Worm (Caenorhabditis elegans): Measurements from ENCODE around the gene hmgs-1.

hmgs-1 gene

DNA sequence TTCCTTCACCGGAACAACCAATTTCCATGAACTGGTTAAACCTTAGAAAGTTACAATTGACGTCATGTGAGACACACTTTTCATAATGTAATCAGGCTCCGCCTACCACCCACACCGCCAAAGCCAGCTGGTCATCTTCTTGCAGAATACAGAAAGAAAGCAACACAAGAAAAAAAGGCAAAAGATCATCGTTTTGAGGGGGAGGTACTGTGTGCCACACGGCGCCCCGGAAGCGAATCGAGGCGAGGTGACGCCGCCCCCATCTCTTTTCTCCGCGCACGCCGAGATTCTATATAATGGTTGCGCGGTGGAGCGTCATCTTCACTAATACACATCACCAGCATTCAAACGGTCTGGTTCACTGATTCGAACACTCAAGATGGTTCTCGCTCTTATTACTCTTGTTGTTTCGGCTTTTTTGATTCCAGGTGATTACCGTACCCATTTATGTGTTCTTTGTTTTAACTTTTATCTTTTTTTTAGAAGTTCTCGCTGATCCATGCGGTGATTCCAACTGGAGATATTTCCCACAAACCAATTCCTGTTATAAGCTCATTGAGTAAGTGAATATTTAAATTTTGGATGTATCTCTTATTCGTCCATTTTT is 15.5 kb upstream of the hmgs-1 start, which contains the start of gene clec-1:
clec-1 (plus strand) TSS at position 320 of the 607 bp plus-strand sequence.
- no peak for TF ChIP-seq elt-1 (tag; optimal IDR thresholded peaks at IDR 0.05)
- no peak for TF ChIP-seq peb-1 (tag; optimal IDR thresholded peaks at IDR 0.05)
- TF ChIP-seq ama-1 (optimal IDR thresholded peaks at IDR 0.05): no peak
- TF ChIP-seq sma-3 (GFP tag; optimal IDR thresholded peaks at IDR 0.05): peak; percentile 19
- TF ChIP-seq fos-1 (tag; optimal IDR thresholded peaks at IDR 0.05): no peak
- TF ChIP-seq ztf-4 (tag; optimal IDR thresholded peaks at IDR 0.05): no peak
- TF ChIP-seq nhr-11 (tag; optimal IDR thresholded peaks at IDR 0.05): no peak
- no peak for TF ChIP-seq mbf-1 (tag; optimal IDR thresholded peaks at IDR 0.05)

ce11 chrV:5697581-5697980 is 13.2 kb upstream of the hmgs-1 start:
- TF ChIP-seq Y55F3AM.14 (GFP tag; optimal IDR thresholded peaks at IDR 0.05) (peak; percentile 0), fos-1 (tag; optimal IDR thresholded peaks at IDR 0.05) (no peak), nhr-21 (tag; optimal IDR thresholded peaks at IDR 0.05) (peak; percentile 23), crh-2 (tag; optimal IDR thresholded peaks at IDR 0.05) (no peak), F13H6.1 (tag; optimal IDR thresholded peaks at IDR 0.05) (no peak), sma-3 (GFP tag; optimal IDR thresholded peaks at IDR 0.05) (peak; percentile 31), nhr-129 (tag; optimal IDR thresholded peaks at IDR 0.05) (peak; percentile 4), sem-4 (tag; optimal IDR thresholded peaks at IDR 0.05) (no peak), lsy-2 (tag; optimal IDR thresholded peaks at IDR 0.05) (no peak), mdl-1 (tag; optimal IDR thresholded peaks at IDR 0.05) (peak in 1 of 2 experiments; percentile 13), egl-27 (tag; optimal IDR thresholded peaks at IDR 0.05) (peak; percentile 38)

DNA sequence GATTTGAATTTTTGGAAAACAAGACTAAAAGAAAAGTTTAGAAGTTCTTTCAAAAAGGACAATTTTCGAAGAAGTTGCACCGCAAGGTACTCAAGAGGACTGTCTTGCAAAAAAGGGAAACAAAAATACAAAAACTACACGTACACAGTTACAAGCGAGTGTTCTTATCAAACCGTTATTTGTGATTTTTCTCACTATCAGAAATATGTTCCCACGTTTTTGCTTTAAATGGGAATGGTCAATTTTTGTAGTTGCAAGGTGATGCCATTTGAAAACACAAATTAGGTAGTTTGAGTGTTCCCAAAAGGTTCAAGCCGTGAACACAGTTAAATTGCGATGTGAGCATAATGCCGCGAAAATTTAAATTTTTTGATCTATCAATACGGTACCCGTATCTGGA is 11.8 kb upstream of the hmgs-1 start:
- peak; percentile 38 for TF ChIP-seq fos-1 (tag; optimal IDR thresholded peaks at IDR 0.05)
- TF ChIP-seq lsy-2 (tag; optimal IDR thresholded peaks at IDR 0.05): no peak

- no peak for TF ChIP-seq fos-1 (tag; optimal IDR thresholded peaks at IDR 0.05)
- no peak for TF ChIP-seq mab-5 (tag; optimal IDR thresholded peaks at IDR 0.05)
- no peak for TF ChIP-seq sem-4 (tag; optimal IDR thresholded peaks at IDR 0.05)
- TF ChIP-seq nhr-129 (tag; optimal IDR thresholded peaks at IDR 0.05): peak; percentile 16
- no peak for TF ChIP-seq unc-39 (tag; optimal IDR thresholded peaks at IDR 0.05)
- no peak for TF ChIP-seq ama-1 (optimal IDR thresholded peaks at IDR 0.05)
- no peak for TF ChIP-seq nhr-77 (tag; optimal IDR thresholded peaks at IDR 0.05)
- peak; percentile 46 for TF ChIP-seq blmp-1 (tag; optimal IDR thresholded peaks at IDR 0.05; ENCODE audit: insufficient read depth)
- TF ChIP-seq lin-11 (tag; optimal IDR thresholded peaks at IDR 0.05): no peak
- TF ChIP-seq F13H6.1 (tag; optimal IDR thresholded peaks at IDR 0.05): no peak
- TF ChIP-seq ZK546.5 (tag; optimal IDR thresholded peaks at IDR 0.05): no peak
- no peak for TF ChIP-seq elt-3 (tag; optimal IDR thresholded peaks at IDR 0.05)
- TF ChIP-seq peb-1 (tag; optimal IDR thresholded peaks at IDR 0.05): no peak
- TF ChIP-seq R02D3.7 (tag; optimal IDR thresholded peaks at IDR 0.05): no peak
- no peak for TF ChIP-seq crh-2 (tag; optimal IDR thresholded peaks at IDR 0.05)
- no peak for TF ChIP-seq skn-1 (tag; optimal IDR thresholded peaks at IDR 0.05)
- TF ChIP-seq nhr-21 (tag; optimal IDR thresholded peaks at IDR 0.05): no peak
These were observed 11.2 kb upstream of the hmgs-1 start for ce11 chrV:5695635-5696034.

DNA sequence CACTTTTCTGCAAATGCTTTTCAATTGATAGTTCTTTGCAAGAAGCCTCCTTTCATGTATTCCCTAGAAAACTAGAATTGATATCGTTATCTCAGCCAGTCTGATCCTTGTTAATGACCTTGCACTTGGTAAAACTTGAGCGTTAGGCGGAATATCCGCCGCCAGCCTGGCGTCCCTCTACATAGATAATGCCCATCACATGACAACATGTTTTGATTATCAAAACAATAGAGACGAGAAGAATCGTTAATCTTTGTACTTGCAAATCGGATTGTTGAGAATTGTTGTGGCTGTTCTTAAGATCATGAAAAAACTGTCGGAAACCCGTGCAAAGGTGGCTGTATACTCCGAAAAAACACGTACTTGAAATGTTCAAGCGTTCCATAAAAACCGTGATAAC is 9.2 kb upstream of the hmgs-1 start:
- TF ChIP-seq skn-1 (tag; optimal IDR thresholded peaks at IDR 0.05) (no peak), lsy-2 (tag; optimal IDR thresholded peaks at IDR 0.05) (no peak), ceh-16 (tag; optimal IDR thresholded peaks at IDR 0.05) (no peak), elt-3 (tag; optimal IDR thresholded peaks at IDR 0.05) (no peak), F13H6.1 (tag; optimal IDR thresholded peaks at IDR 0.05) (no peak), nhr-11 (tag; optimal IDR thresholded peaks at IDR 0.05) (no peak), nhr-6 (tag; optimal IDR thresholded peaks at IDR 0.05) (no peak), R02D3.7 (tag; optimal IDR thresholded peaks at IDR 0.05) (no peak), lin-11 (tag; optimal IDR thresholded peaks at IDR 0.05) (no peak), snpc-4 (tag; optimal IDR thresholded peaks at IDR 0.05) (no peak), zag-1 (tag; optimal IDR thresholded peaks at IDR 0.05) (no peak), ztf-11 (tag; optimal IDR thresholded peaks at IDR 0.05) (no peak), dmd-4 (tag; optimal IDR thresholded peaks at IDR 0.05) (no peak), nhr-10 (tag; optimal IDR thresholded peaks at IDR 0.05) (no peak), nhr-21 (tag; optimal IDR thresholded peaks at IDR 0.05) (peak; percentile 78), mdl-1 (tag; optimal IDR thresholded peaks at IDR 0.05) (no peak), nhr-237 (tag; optimal IDR thresholded peaks at IDR 0.05) (no peak), ztf-1 (GFP tag; conservative IDR thresholded peaks at IDR 0.05) (no peak), blmp-1 (tag; optimal IDR thresholded peaks at IDR 0.05; ENCODE audit: insufficient read depth) (no peak), gmeb-1 (tag; optimal IDR thresholded peaks at IDR 0.05) (peak; percentile 22), nhr-23 (tag; optimal IDR thresholded peaks at IDR 0.05) (no peak), egl-27 (tag; optimal IDR thresholded peaks at IDR 0.05) (no peak), ceh-82 (tag; optimal IDR thresholded peaks at IDR 0.05) (no peak), sma-9 (GFP tag; optimal IDR thresholded peaks at IDR 0.05) (peak; percentile 46), sma-9 (tag; optimal IDR thresholded peaks at IDR 0.05) (no peak), sma-3 (GFP tag; optimal IDR thresholded peaks at IDR 0.05) (peak; percentile 38), aly-2 (tag; optimal IDR thresholded peaks at IDR 0.05) (no peak), Y55F3AM.14 (GFP tag; optimal IDR thresholded peaks at IDR 0.05) (no peak), unc-62 (GFP tag; optimal IDR thresholded peaks at IDR 0.05) (no peak), ZK546.5 (tag; optimal IDR thresholded peaks at IDR 0.05) (no peak), sem-4 (tag; optimal IDR thresholded peaks at IDR 0.05) (no peak), nhr-129 (tag; optimal IDR thresholded peaks at IDR 0.05) (peak; percentile 26), fos-1 (tag; optimal IDR thresholded peaks at IDR 0.05) (no peak), lin-13 (GFP tag; optimal IDR thresholded peaks at IDR 0.05) (no peak)
